Fruit fly (Drosophila melanogaster): ENCODE data around the gene CG4259.

CG4259 gene

DNA sequence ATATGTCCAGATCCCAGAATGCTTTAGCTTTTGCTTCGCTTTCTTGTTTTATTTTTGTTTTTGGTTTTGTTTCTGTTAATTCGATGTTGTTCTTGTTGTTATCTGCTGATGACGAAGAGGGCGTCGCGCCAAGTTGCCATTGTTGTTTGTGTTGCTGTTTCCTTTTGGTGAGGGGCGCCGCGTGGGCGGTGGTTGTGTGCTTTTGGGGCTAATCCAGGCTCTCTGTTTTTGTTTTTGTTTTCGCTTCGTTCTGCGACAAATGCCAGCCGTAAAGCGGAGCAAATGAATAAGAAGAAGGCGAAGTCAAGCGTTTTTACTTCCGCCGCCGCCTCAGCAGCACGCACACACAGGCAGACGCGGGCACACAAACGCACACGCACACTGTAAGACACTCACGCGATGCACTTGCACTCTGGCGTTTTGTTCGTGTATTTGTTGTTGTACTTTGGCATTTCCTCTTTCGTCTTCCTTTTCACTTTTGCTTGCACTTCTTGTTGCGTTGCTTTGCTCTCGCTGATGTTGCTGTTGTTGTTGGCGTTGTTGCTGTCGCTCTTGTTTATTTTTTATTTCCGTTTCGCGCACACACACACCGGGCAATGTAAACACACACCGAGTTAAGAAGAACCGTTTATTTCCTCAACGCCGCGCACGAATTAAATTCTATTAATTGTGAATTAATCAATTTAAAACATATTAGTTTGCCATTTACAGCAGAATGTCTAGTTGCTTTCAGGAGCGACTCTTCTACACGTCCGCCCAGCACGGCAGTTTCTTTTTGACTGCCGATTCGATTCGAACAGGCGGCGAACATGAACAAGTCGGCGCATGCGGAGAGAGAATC lies 49.2 kb upstream of the CG4259 start, which contains the start of gene aop (continued):
- TF ChIP-seq aop (GFP tag; IDR thresholded peaks at IDR 0.05) (peak; percentile 91), CG6854 (GFP tag; optimal IDR thresholded peaks at IDR 0.05) (peak; percentile 48), mld (GFP tag; IDR thresholded peaks at IDR 0.05; ENCODE audit: partially characterized antibody) (no peak), CG11560 (tag; IDR thresholded peaks at IDR 0.05) (no peak), CG9797 (GFP tag; optimal IDR thresholded peaks at IDR 0.05) (no peak), h (optimal IDR thresholded peaks at IDR 0.05) (no peak), Optix (GFP tag; IDR thresholded peaks at IDR 0.05) (no peak), Deaf1 (tag; optimal IDR thresholded peaks at IDR 0.05) (peak; percentile 88), org-1 (GFP tag; optimal IDR thresholded peaks at IDR 0.05) (no peak), CG6654 (GFP tag; optimal IDR thresholded peaks at IDR 0.05) (no peak), Xbp1 (GFP tag; optimal IDR thresholded peaks at IDR 0.05) (no peak), Dp (GFP tag; optimal IDR thresholded peaks at IDR 0.05) (no peak), CG11695 (GFP tag; IDR thresholded peaks at IDR 0.05) (no peak), CG31441 (GFP tag; IDR thresholded peaks at IDR 0.05) (peak; percentile 33; the same call in 1 of the 2 replicates), gsb-n (tag; optimal IDR thresholded peaks at IDR 0.05) (peak; percentile 58), pros (GFP tag; optimal IDR thresholded peaks at IDR 0.05) (peak; percentile 72), rib (GFP tag; IDR thresholded peaks at IDR 0.05) (peak; percentile 16; the same call in 1 of the 2 replicates), CG17328 (GFP tag; IDR thresholded peaks at IDR 0.05) (peak; percentile 56), CG3281 (GFP tag; optimal IDR thresholded peaks at IDR 0.05) (peak; percentile 11), Sox102F (GFP tag; optimal IDR thresholded peaks at IDR 0.05) (no peak), Bdp1 (GFP tag; optimal IDR thresholded peaks at IDR 0.05) (peak; percentile 34), dmrt11E (tag; optimal IDR thresholded peaks at IDR 0.05) (peak; percentile 8), Hr39 (optimal IDR thresholded peaks at IDR 0.05) (no peak), odd (GFP tag; optimal IDR thresholded peaks at IDR 0.05) (peak; percentile 53), Neu2 (GFP tag; optimal IDR thresholded peaks at IDR 0.05; ENCODE audit: borderline replicate concordance) (peak; percentile 6), CG3163 (GFP tag; optimal IDR thresholded peaks at IDR 0.05) (peak; percentile 78), CG6765 (GFP tag; optimal IDR thresholded peaks at IDR 0.05) (peak; percentile 30), CG11398 (GFP tag; optimal IDR thresholded peaks at IDR 0.05) (no peak), CG12299 (tag; optimal IDR thresholded peaks at IDR 0.05) (peak; percentile 16), MTF-1 (GFP tag; optimal IDR thresholded peaks at IDR 0.05; ENCODE audit: borderline replicate concordance) (peak; percentile 48), HmgD (GFP tag; optimal IDR thresholded peaks at IDR 0.05) (no peak), ap (GFP tag; IDR thresholded peaks at IDR 0.05) (no peak), Atf6 (GFP tag; IDR thresholded peaks at IDR 0.05) (no peak), CG5953 (GFP tag; IDR thresholded peaks at IDR 0.05) (no peak), Atf3 (GFP tag; optimal IDR thresholded peaks at IDR 0.05) (no peak), cato (GFP tag; optimal IDR thresholded peaks at IDR 0.05; ENCODE audit: borderline replicate concordance) (no peak), Hsf (GFP tag; optimal IDR thresholded peaks at IDR 0.05) (no peak), CG3065 (GFP tag; optimal IDR thresholded peaks at IDR 0.05) (no peak), CG13424 (tag; optimal IDR thresholded peaks at IDR 0.05) (no peak), Ssrp (tag; optimal IDR thresholded peaks at IDR 0.05) (no peak), CG13624 (GFP tag; optimal IDR thresholded peaks at IDR 0.05) (peak; percentile 15), bsh (GFP tag; optimal IDR thresholded peaks at IDR 0.05) (no peak), NC2β (GFP tag; optimal IDR thresholded peaks at IDR 0.05) (peak; percentile 29), CG42726 (GFP tag; IDR thresholded peaks at IDR 0.05; ENCODE audit: partially characterized antibody) (peak; percentile 61; the same call in 1 of the 2 replicates), vvl (GFP tag; IDR thresholded peaks at IDR 0.05) (peak; percentile 48; the same call in 1 of the 2 replicates), Sin3A (optimal IDR thresholded peaks at IDR 0.05) (no peak), CG10267 (tag; optimal IDR thresholded peaks at IDR 0.05) (peak; percentile 18), dpn (GFP tag; optimal IDR thresholded peaks at IDR 0.05) (peak in 1 of 2 experiments; percentile 43), CG11247 (GFP tag; IDR thresholded peaks at IDR 0.05) (no peak; the same call in 1 of the 2 replicates), bbx (GFP tag; IDR thresholded peaks at IDR 0.05; ENCODE audit: partially characterized antibody) (0 out of 2 replicates have a peak, but pooled peaks have one; percentile 17)
